Worm (Caenorhabditis elegans): ENCODE data around the gene nhr-188.

DNA sequence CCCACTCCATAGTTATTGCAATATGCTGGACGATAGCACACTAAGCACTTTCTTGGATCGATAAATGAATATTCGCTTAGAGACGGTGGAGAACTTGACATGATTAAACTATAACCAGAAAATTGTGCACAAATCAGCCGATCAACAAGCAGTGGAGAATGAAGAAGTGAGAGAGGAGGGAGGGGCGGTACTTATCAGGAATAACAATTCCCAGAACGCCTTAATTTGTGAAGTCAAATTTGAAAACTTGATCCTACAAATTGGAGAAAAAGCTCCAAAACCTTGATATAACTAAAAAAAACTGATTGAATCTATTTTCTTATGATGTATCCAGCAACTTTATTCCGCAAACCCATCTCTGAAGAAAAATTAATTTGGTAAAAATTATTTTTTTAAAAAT, 20.6 kb upstream of the nhr-188 start, which contains the start of gene nhr-159:
- TF ChIP-seq blmp-1 (tag; optimal IDR thresholded peaks at IDR 0.05) (no peak), lin-13 (GFP tag; optimal IDR thresholded peaks at IDR 0.05) (no peak), sup-37 (GFP tag; optimal IDR thresholded peaks at IDR 0.05) (no peak), hlh-17 (GFP tag; optimal IDR thresholded peaks at IDR 0.05; ENCODE audit: borderline replicate concordance) (no peak), pqm-1 (tag; optimal IDR thresholded peaks at IDR 0.05) (no peak), snpc-4 (tag; optimal IDR thresholded peaks at IDR 0.05) (no peak), ama-1 (optimal IDR thresholded peaks at IDR 0.05) (no peak)

All from whole organism, L1 larva.